Fruit fly (Drosophila melanogaster) whole organism, wandering third instar larva: ENCODE results near the gene Ubc4.

Experiments
- Abd-B ChIP-seq: fragments of >200 bp; optimal IDR thresholded peaks from 2 replicates; lab custom pipeline; 2017; ENCODE audit warnings: missing biosample characterization, missing genetic modification characterization
- CG32264 ChIP-seq: fragments of 200-800 bp; sonication (Bioruptor generic); optimal IDR thresholded peaks from 2 replicates; lab custom pipeline; 2016; ENCODE audit warnings: missing biosample characterization, missing genetic modification characterization
- CG9705 ChIP-seq: fragments of 200-800 bp; sonication (Bioruptor generic); optimal IDR thresholded peaks from 2 replicates; lab custom pipeline; 2018; ENCODE audit warnings: missing biosample characterization, mild to moderate bottlenecking, missing genetic modification characterization
- CrebA ChIP-seq: fragments of 200-800 bp; sonication (Bioruptor generic); optimal IDR thresholded peaks from 2 replicates; lab custom pipeline; 2016; ENCODE audit warnings: missing biosample characterization, mild to moderate bottlenecking, missing genetic modification characterization, borderline replicate concordance
- Dfd ChIP-seq: fragments of >200 bp; optimal IDR thresholded peaks from 2 replicates; lab custom pipeline; 2017; ENCODE audit warnings: missing biosample characterization, missing genetic modification characterization
- Dif ChIP-seq: fragments of 200-275, 200-300 bp; sonication (Bioruptor generic); optimal IDR thresholded peaks from 2 replicates; lab custom pipeline; 2018; ENCODE audit warnings: missing biosample characterization, missing genetic modification characterization; ENCODE audit not compliant: partially characterized antibody
- HLH106 ChIP-seq: fragments of 200-800 bp; optimal IDR thresholded peaks from 3 replicates; lab custom pipeline; 2019; ENCODE audit warnings: missing biosample characterization, mild to moderate bottlenecking, missing genetic modification characterization, moderate library complexity
- Hnf4 ChIP-seq: fragments of 200-800 bp; sonication (Bioruptor generic); optimal IDR thresholded peaks from 2 replicates; lab custom pipeline; 2016; ENCODE audit warnings: missing biosample characterization, mild to moderate bottlenecking, missing genetic modification characterization
- Hr78 ChIP-seq: fragments of >200 bp; optimal IDR thresholded peaks from 2 replicates; lab custom pipeline; 2017; ENCODE audit warnings: missing biosample characterization, missing genetic modification characterization
- Hr83 ChIP-seq: fragments of 200-300 bp; sonication (Bioruptor generic); optimal IDR thresholded peaks from 2 replicates; lab custom pipeline; 2016; ENCODE audit warnings: missing biosample characterization, mild to moderate bottlenecking, missing genetic modification characterization, moderate library complexity; ENCODE audit not compliant: poor library complexity, severe bottlenecking
- Jra ChIP-seq: sonication (Bioruptor generic); optimal IDR thresholded peaks from 2 replicates; lab custom pipeline; 2016; ENCODE audit warnings: missing biosample characterization, missing genetic modification characterization
- Mio ChIP-seq: sonication (Bioruptor generic); optimal IDR thresholded peaks from 2 replicates; lab custom pipeline; 2016; ENCODE audit warnings: missing biosample characterization, missing genetic modification characterization
- Myc ChIP-seq: fragments of >200 bp; optimal IDR thresholded peaks from 2 replicates; lab custom pipeline; 2017
- N ChIP-seq: fragments of >200 bp; optimal IDR thresholded peaks from 2 replicates; lab custom pipeline; 2018; ENCODE audit warnings: missing biosample characterization, missing external identifiers, missing genetic modification characterization
- OdsH ChIP-seq: fragments of 200-800 bp; sonication (Bioruptor generic); optimal IDR thresholded peaks from 2 replicates; lab custom pipeline; 2016; ENCODE audit warnings: missing biosample characterization, mild to moderate bottlenecking, missing genetic modification characterization
- Rel ChIP-seq, 2 experiments: fragments of 200-800 bp; sonication (Bioruptor generic) in 1 of 2; optimal IDR thresholded peaks; 2 replicates in 1 of 2; 3 replicates in 1 of 2; lab custom pipeline; 2016 to 2019; ENCODE audit warnings: mild to moderate bottlenecking in 2 of 2, missing biosample characterization in 2 of 2, missing genetic modification characterization in 2 of 2, moderate library complexity in 1 of 2
- Sp1 ChIP-seq: fragments of 200-800 bp; sonication (Bioruptor generic); optimal IDR thresholded peaks from 3 replicates; lab custom pipeline; 2019; ENCODE audit warnings: missing biosample characterization, mild to moderate bottlenecking, missing genetic modification characterization, moderate library complexity
- Vsx2 ChIP-seq: fragments of 200-300, 225-300 bp; sonication (Bioruptor generic); optimal IDR thresholded peaks from 2 replicates; lab custom pipeline; 2018; ENCODE audit warnings: missing biosample characterization, missing genetic modification characterization; ENCODE audit not compliant: partially characterized antibody
- brk ChIP-seq: fragments of 200-800 bp; sonication (Bioruptor generic); optimal IDR thresholded peaks from 2 replicates; lab custom pipeline; 2016; ENCODE audit warnings: missing biosample characterization, mild to moderate bottlenecking, missing genetic modification characterization
- dl ChIP-seq, 2 experiments: fragments of 175-275, 200-275 bp in 1 of 2; fragments of 200-275 bp in 1 of 2; sonication (Bioruptor generic); optimal IDR thresholded peaks; lab custom pipeline; 2018; ENCODE audit warnings: mild to moderate bottlenecking in 2 of 2, missing biosample characterization in 2 of 2, missing genetic modification characterization in 2 of 2, moderate library complexity in 2 of 2; ENCODE audit not compliant: partially characterized antibody in 2 of 2, insufficient read depth in 1 of 2
- dmrt93B ChIP-seq: fragments of 200-800 bp; sonication (Bioruptor generic); optimal IDR thresholded peaks from 2 replicates; lab custom pipeline; 2018; ENCODE audit warnings: missing biosample characterization, mild to moderate bottlenecking, missing genetic modification characterization
- dsf ChIP-seq: sonication (Bioruptor generic); optimal IDR thresholded peaks from 2 replicates; lab custom pipeline; 2016; ENCODE audit warnings: missing biosample characterization, missing genetic modification characterization, borderline replicate concordance
- ey ChIP-seq: fragments of 200-800 bp; sonication (Bioruptor generic); optimal IDR thresholded peaks from 2 replicates; lab custom pipeline; 2016; ENCODE audit warnings: missing biosample characterization, missing genetic modification characterization
- foxo ChIP-seq, 2 experiments: fragments of 200-800 bp; sonication (Bioruptor generic); optimal IDR thresholded peaks; 2 replicates in 1 of 2; 3 replicates in 1 of 2; lab custom pipeline; 2016 to 2017; ENCODE audit warnings: missing biosample characterization in 2 of 2, missing genetic modification characterization in 2 of 2
- fru ChIP-seq: fragments of 200-800 bp; sonication (Bioruptor generic); optimal IDR thresholded peaks from 3 replicates; lab custom pipeline; 2016; ENCODE audit warnings: missing biosample characterization, mild to moderate bottlenecking, missing genetic modification characterization
- h ChIP-seq: fragments of 200-800 bp; sonication (Bioruptor generic); optimal IDR thresholded peaks from 3 replicates; lab custom pipeline; 2016; ENCODE audit warnings: missing biosample characterization, mild to moderate bottlenecking, missing genetic modification characterization
- jim ChIP-seq: fragments of 175-275, 200-325 bp; sonication (Bioruptor generic); optimal IDR thresholded peaks from 2 replicates; lab custom pipeline; 2016; ENCODE audit warnings: missing biosample characterization, mild to moderate bottlenecking, missing genetic modification characterization
- lola ChIP-seq: fragments of >200 bp; optimal IDR thresholded peaks from 2 replicates; lab custom pipeline; 2017; ENCODE audit warnings: missing biosample characterization, missing genetic modification characterization
- pan ChIP-seq: fragments of >200 bp; optimal IDR thresholded peaks from 2 replicates; lab custom pipeline; 2017
- psq ChIP-seq: fragments of 200-800 bp; sonication (Bioruptor generic); optimal IDR thresholded peaks from 3 replicates; lab custom pipeline; 2017; ENCODE audit warnings: missing biosample characterization, mild to moderate bottlenecking, missing genetic modification characterization, moderate library complexity
- rgr ChIP-seq: fragments of 200-800 bp; sonication (Bioruptor generic); optimal IDR thresholded peaks from 3 replicates; lab custom pipeline; 2016; ENCODE audit warnings: missing biosample characterization, mild to moderate bottlenecking, missing genetic modification characterization
- sage ChIP-seq: fragments of 200-800 bp; sonication (Bioruptor generic); optimal IDR thresholded peaks from 2 replicates; lab custom pipeline; 2016; ENCODE audit warnings: missing biosample characterization, mild to moderate bottlenecking, missing genetic modification characterization
- tai ChIP-seq: sonication (Bioruptor generic); optimal IDR thresholded peaks from 2 replicates; lab custom pipeline; 2016; ENCODE audit warnings: missing biosample characterization, missing genetic modification characterization
- usp ChIP-seq: fragments of >200 bp; optimal IDR thresholded peaks from 2 replicates; lab custom pipeline; 2017; ENCODE audit warnings: missing biosample characterization, missing genetic modification characterization

Ubc4 gene

dm6 chr3L:9726707-9727106 lies 28.6 kb downstream of the Ubc4 start, which contains the start of gene Naa60:
TSS of gene Naa60 (plus strand) at chr3L:9726895.
- TF ChIP-seq Rel (GFP tag; optimal IDR thresholded peaks at IDR 0.05; lab: Kevin White, UChicago), result no peak
- peak; percentile 62 for TF ChIP-seq Rel (tag; optimal IDR thresholded peaks at IDR 0.05; lab: Kevin White, UChicago)
- no peak for TF ChIP-seq jim (GFP tag; lab: Kevin White, UChicago)
- TF ChIP-seq h (GFP tag; lab: Kevin White, UChicago), result no peak
- no peak for TF ChIP-seq dmrt93B (GFP tag; lab: Kevin White, UChicago)
- peak; percentile 4 for TF ChIP-seq HLH106 (tag; lab: Kevin White, UChicago)
- no peak for TF ChIP-seq foxo (GFP tag; optimal IDR thresholded peaks at IDR 0.05; lab: Kevin White, UChicago)
- TF ChIP-seq dl (GFP tag; optimal IDR thresholded peaks at IDR 0.05; lab: Kevin White, UChicago; ENCODE audit: insufficient read depth in 1 of 2, partially characterized antibody in 2 of 2), result no peak

dm6 chr3L:9729795-9730421 lies 31.8 kb downstream of the Ubc4 start, which contains the start of gene ATPsynB:
TSS of gene ATPsynB (plus strand) at chr3L:9729999.
- no peak for TF ChIP-seq Rel (GFP tag; optimal IDR thresholded peaks at IDR 0.05; lab: Kevin White, UChicago)
- peak; percentile 46 for TF ChIP-seq Rel (tag; optimal IDR thresholded peaks at IDR 0.05; lab: Kevin White, UChicago)
- TF ChIP-seq psq (GFP tag; lab: Kevin White, UChicago), result no peak
- TF ChIP-seq Dif (GFP tag; lab: Kevin White, UChicago), result peak; percentile 42

- no peak for TF ChIP-seq Dfd (GFP tag; lab: Kevin White, UChicago)
- TF ChIP-seq Rel (GFP tag; optimal IDR thresholded peaks at IDR 0.05; lab: Kevin White, UChicago), result no peak
- peak; percentile 93 for TF ChIP-seq Rel (tag; optimal IDR thresholded peaks at IDR 0.05; lab: Kevin White, UChicago)
- peak; percentile 49 for TF ChIP-seq Dif (GFP tag; lab: Kevin White, UChicago)
- TF ChIP-seq Hr83 (GFP tag; lab: Kevin White, UChicago), result no peak
- TF ChIP-seq CrebA (GFP tag; lab: Kevin White, UChicago), result no peak
- no peak for TF ChIP-seq dl (GFP tag; optimal IDR thresholded peaks at IDR 0.05; lab: Kevin White, UChicago; ENCODE audit: insufficient read depth in 1 of 2, partially characterized antibody in 2 of 2)
- TF ChIP-seq dmrt93B (GFP tag; lab: Kevin White, UChicago), result no peak
- no peak for TF ChIP-seq N (GFP tag; lab: Kevin White, UChicago)
Observed at dm6 chr3L:9733563-9733962, 35.4 kb downstream of the Ubc4 start, which contains the start of gene CG6749. TSS of gene CG6749 (minus strand) at chr3L:9733807.

dm6 chr3L:9739629-9740028 lies 41.5 kb downstream of the Ubc4 start:
- no peak for TF ChIP-seq Vsx2 (GFP tag; lab: Kevin White, UChicago)
- peak; percentile 19 for TF ChIP-seq fru (GFP tag; lab: Kevin White, UChicago)
- no peak for TF ChIP-seq Myc (lab: Kevin White, UChicago)
- no peak for TF ChIP-seq Jra (GFP tag; lab: Kevin White, UChicago)
- no peak for TF ChIP-seq tai (GFP tag; lab: Kevin White, UChicago)
- TF ChIP-seq foxo (GFP tag; optimal IDR thresholded peaks at IDR 0.05; lab: Kevin White, UChicago), result peak in 1 of 2 experiments; percentile 33
- peak; percentile 16 for TF ChIP-seq HLH106 (tag; lab: Kevin White, UChicago)
- TF ChIP-seq h (GFP tag; lab: Kevin White, UChicago), result peak; percentile 21
- TF ChIP-seq CG9705 (GFP tag; lab: Kevin White, UChicago), result no peak

dm6 chr3L:9742342-9742741 lies 44.2 kb downstream of the Ubc4 start:
- no peak for TF ChIP-seq CG32264 (GFP tag; lab: Kevin White, UChicago)
- peak; percentile 87 for TF ChIP-seq HLH106 (tag; lab: Kevin White, UChicago)
- peak; percentile 79 for TF ChIP-seq OdsH (GFP tag; lab: Kevin White, UChicago)
- no peak for TF ChIP-seq Abd-B (GFP tag; lab: Kevin White, UChicago)
- peak in 1 of 2 experiments; percentile 66 for TF ChIP-seq foxo (GFP tag; optimal IDR thresholded peaks at IDR 0.05; lab: Kevin White, UChicago)
- no peak for TF ChIP-seq jim (GFP tag; lab: Kevin White, UChicago)
- TF ChIP-seq ey (GFP tag; lab: Kevin White, UChicago), result peak; percentile 68
- no peak for TF ChIP-seq Hr83 (GFP tag; lab: Kevin White, UChicago)
- no peak for TF ChIP-seq pan (lab: Kevin White, UChicago)
- TF ChIP-seq sage, result peak; percentile 38
- no peak for TF ChIP-seq CrebA (GFP tag; lab: Kevin White, UChicago)
- peak; percentile 77 for TF ChIP-seq dmrt93B (GFP tag; lab: Kevin White, UChicago)
- TF ChIP-seq tai (GFP tag; lab: Kevin White, UChicago), result no peak
- TF ChIP-seq Dfd (GFP tag; lab: Kevin White, UChicago), result no peak
- TF ChIP-seq Rel (GFP tag; optimal IDR thresholded peaks at IDR 0.05; lab: Kevin White, UChicago), result no peak
- peak; percentile 6 for TF ChIP-seq Rel (tag; optimal IDR thresholded peaks at IDR 0.05; lab: Kevin White, UChicago)
- no peak for TF ChIP-seq Vsx2 (GFP tag; lab: Kevin White, UChicago)
- no peak for TF ChIP-seq usp
- peak; percentile 26 for TF ChIP-seq brk (GFP tag; lab: Kevin White, UChicago)
- peak; percentile 31 for TF ChIP-seq rgr (GFP tag; lab: Kevin White, UChicago)
- peak; percentile 60 for TF ChIP-seq Sp1 (GFP tag; lab: Kevin White, UChicago)
- TF ChIP-seq psq (GFP tag; lab: Kevin White, UChicago), result peak; percentile 57
- no peak for TF ChIP-seq Dif (GFP tag; lab: Kevin White, UChicago)
- peak; percentile 28 for TF ChIP-seq Hnf4
- no peak for TF ChIP-seq lola (GFP tag; lab: Kevin White, UChicago)
- TF ChIP-seq Mio, result no peak
- no peak for TF ChIP-seq Jra (GFP tag; lab: Kevin White, UChicago)
- TF ChIP-seq dsf, result no peak
- peak; percentile 36 for TF ChIP-seq CG9705 (GFP tag; lab: Kevin White, UChicago)
- TF ChIP-seq Myc (lab: Kevin White, UChicago), result no peak
- TF ChIP-seq fru (GFP tag; lab: Kevin White, UChicago), result peak; percentile 77
- no peak for TF ChIP-seq Hr78
